Worm (Caenorhabditis elegans) whole organism, L4 larva: Measurements from ENCODE around the gene ZK816.3.

ENCODE experiments used
- F10B5.3 ChIP-seq: sonication (generic microtip); optimal IDR thresholded peaks from 2 replicates; lab custom pipeline; 2016; ENCODE audit warnings: mild to moderate bottlenecking, missing genetic modification characterization, missing compliant biosample characterization
- F26F4.8 ChIP-seq: fragments of 200-800 bp; sonication (Bioruptor generic); conservative IDR thresholded peaks from 2 replicates; pipeline ENCODE4 v1.3.6; 2022; ENCODE audit warnings: missing genetic modification characterization, missing compliant biosample characterization
- F37D6.2 ChIP-seq: sonication (generic microtip); optimal IDR thresholded peaks from 2 replicates; lab custom pipeline; 2016; ENCODE audit warnings: mild to moderate bottlenecking, missing genetic modification characterization, missing compliant biosample characterization
- F44E2.7 ChIP-seq: fragments of 200-800 bp; sonication (Bioruptor generic); IDR thresholded peaks from 2 replicates; pipeline ENCODE4 v2.1.2; 2022; ENCODE audit warnings: missing genetic modification characterization, missing compliant biosample characterization
- T20F7.1 ChIP-seq: fragments of 200-800 bp; sonication (Bioruptor generic); optimal IDR thresholded peaks from 2 replicates; lab custom pipeline; 2018; ENCODE audit warnings: mild to moderate bottlenecking, missing genetic modification characterization, missing compliant biosample characterization
- Y105C5A.15 ChIP-seq: fragments of 200-800 bp; sonication (Bioruptor generic); IDR thresholded peaks from 2 replicates; pipeline ENCODE4 v1.3.6; 2022; ENCODE audit warnings: missing genetic modification characterization, missing compliant biosample characterization
- Y48G9A.11 ChIP-seq: fragments of 200-800 bp; sonication (Bioruptor generic); IDR thresholded peaks from 2 replicates; pipeline ENCODE4 v1.3.6; 2022; ENCODE audit warnings: missing genetic modification reagents, missing genetic modification characterization, missing compliant biosample characterization
- Y5F2A.4 ChIP-seq: fragments of 200-800 bp; sonication (Bioruptor generic); optimal IDR thresholded peaks from 2 replicates; lab custom pipeline; 2018; ENCODE audit warnings: mild to moderate bottlenecking, missing genetic modification characterization, missing compliant biosample characterization
- aly-2 ChIP-seq: sonication (generic microtip); optimal IDR thresholded peaks from 2 replicates; lab custom pipeline; 2018; ENCODE audit warnings: missing biosample characterization, missing genetic modification characterization
- arid-1 ChIP-seq: fragments of 200-800 bp; sonication (Bioruptor generic); conservative IDR thresholded peaks from 2 replicates; pipeline ENCODE4 v1.3.6; 2022; ENCODE audit warnings: missing genetic modification reagents, missing genetic modification characterization, missing compliant biosample characterization
- attf-4 ChIP-seq: sonication (generic microtip); optimal IDR thresholded peaks from 3 replicates; lab custom pipeline; 2017; ENCODE audit warnings: missing biosample characterization, missing genetic modification characterization
- ceh-20 ChIP-seq: fragments of 200-800 bp; sonication (Bioruptor generic); IDR thresholded peaks from 2 replicates; pipeline ENCODE4 v1.3.6; 2022; ENCODE audit warnings: missing genetic modification reagents, missing genetic modification characterization, missing compliant biosample characterization
- ceh-32 ChIP-seq: sonication (generic microtip); optimal IDR thresholded peaks from 2 replicates; lab custom pipeline; 2016; ENCODE audit warnings: mild to moderate bottlenecking, missing genetic modification characterization, missing compliant biosample characterization; ENCODE audit not compliant: poor library complexity
- ceh-44 ChIP-seq: fragments of 200-800 bp; sonication (Bioruptor generic); IDR thresholded peaks from 2 replicates; pipeline ENCODE4 v1.3.6; 2022; ENCODE audit warnings: missing genetic modification reagents, missing genetic modification characterization, missing compliant biosample characterization
- ceh-62 ChIP-seq: sonication (generic microtip); optimal IDR thresholded peaks from 2 replicates; lab custom pipeline; 2017; ENCODE audit warnings: missing biosample characterization, missing genetic modification characterization
- ceh-82 ChIP-seq: sonication (generic microtip); optimal IDR thresholded peaks from 2 replicates; lab custom pipeline; 2017; ENCODE audit warnings: missing biosample characterization, missing genetic modification characterization
- ctbp-1 ChIP-seq: fragments of 200-800 bp; sonication (Bioruptor generic); IDR thresholded peaks from 2 replicates; pipeline ENCODE4 v1.3.6; 2022; ENCODE audit warnings: missing genetic modification reagents, missing genetic modification characterization, missing compliant biosample characterization
- daf-12 ChIP-seq: fragments of 150-350 bp; optimal IDR thresholded peaks from 2 replicates; lab custom pipeline; 2014; ENCODE audit warnings: missing biosample characterization, missing genetic modification reagents, missing genetic modification characterization
- daf-19 ChIP-seq: fragments of 200-800 bp; sonication (Bioruptor generic); conservative IDR thresholded peaks from 2 replicates; pipeline ENCODE4 v1.3.6; 2022; ENCODE audit warnings: missing genetic modification characterization, missing compliant biosample characterization
- daf-8 ChIP-seq: fragments of 200-800 bp; sonication (Bioruptor generic); IDR thresholded peaks from 2 replicates; pipeline ENCODE4 v1.3.6; 2022; ENCODE audit warnings: missing genetic modification characterization, missing compliant biosample characterization
- dmd-8 ChIP-seq: fragments of 200-800 bp; sonication (Bioruptor generic); IDR thresholded peaks from 2 replicates; pipeline ENCODE4 v1.3.6; 2022; ENCODE audit warnings: missing genetic modification characterization, missing compliant biosample characterization
- dve-1 ChIP-seq: sonication (generic microtip); optimal IDR thresholded peaks from 2 replicates; lab custom pipeline; 2017; ENCODE audit warnings: antibody characterized with exemption, mild to moderate bottlenecking, missing genetic modification characterization, missing compliant biosample characterization; ENCODE audit not compliant: insufficient read depth
- egl-27 ChIP-seq: sonication (generic microtip); optimal IDR thresholded peaks from 3 replicates; lab custom pipeline; 2017; ENCODE audit warnings: missing biosample characterization, missing genetic modification reagents, missing genetic modification characterization
- egl-43 ChIP-seq: fragments of 200-800 bp; sonication (Bioruptor generic); IDR thresholded peaks from 2 replicates; pipeline ENCODE4 v1.3.6; 2022; ENCODE audit warnings: missing genetic modification reagents, missing genetic modification characterization, missing compliant biosample characterization
- lim-7 ChIP-seq: fragments of 200-800 bp; sonication (Bioruptor generic); IDR thresholded peaks from 2 replicates; pipeline ENCODE4 v1.3.6; 2022; ENCODE audit warnings: missing genetic modification characterization, missing compliant biosample characterization
- lin-1 ChIP-seq: fragments of 200-800 bp; sonication (Bioruptor generic); IDR thresholded peaks from 2 replicates; pipeline ENCODE4 v1.3.6; 2022; ENCODE audit warnings: missing genetic modification reagents, missing genetic modification characterization, missing compliant biosample characterization
- lin-29 ChIP-seq: fragments of 200-800 bp; sonication (Bioruptor generic); IDR thresholded peaks from 2 replicates; pipeline ENCODE4 v1.3.6; 2022; ENCODE audit warnings: missing genetic modification reagents, missing genetic modification characterization, missing compliant biosample characterization
- lin-38 ChIP-seq: fragments of 200-800 bp; sonication (Bioruptor generic); IDR thresholded peaks from 2 replicates; pipeline ENCODE4 v1.3.6; 2022; ENCODE audit warnings: missing genetic modification reagents, missing genetic modification characterization, missing compliant biosample characterization
- lir-3 ChIP-seq: sonication (generic microtip); optimal IDR thresholded peaks from 2 replicates; lab custom pipeline; 2016; ENCODE audit warnings: mild to moderate bottlenecking, missing genetic modification characterization, missing compliant biosample characterization
- lsy-2 ChIP-seq, 2 experiments: fragments of 150-350 bp in 1 of 2; sonication (generic microtip) in 1 of 2; optimal IDR thresholded peaks; 2 replicates each; lab custom pipeline; 2014 to 2017; ENCODE audit warnings: missing biosample characterization in 2 of 2, missing genetic modification characterization in 2 of 2
- madf-5 ChIP-seq, 2 experiments: fragments of 200-800 bp; sonication (Bioruptor generic); IDR thresholded peaks; 2 replicates each; pipeline ENCODE4 v1.3.6; 2022; ENCODE audit warnings: missing compliant biosample characterization in 2 of 2, missing genetic modification characterization in 2 of 2
- mdl-1 ChIP-seq, 2 experiments: fragments of 150-350 bp in 1 of 2; sonication (generic microtip) in 1 of 2; optimal IDR thresholded peaks; 2 replicates each; lab custom pipeline; 2014 to 2017; ENCODE audit warnings: missing biosample characterization in 2 of 2, missing genetic modification characterization in 2 of 2
- mep-1 ChIP-seq: fragments of 150-350 bp; sonication (generic microtip); optimal IDR thresholded peaks from 3 replicates; lab custom pipeline; 2014; ENCODE audit warnings: missing biosample characterization, missing genetic modification characterization
- mxl-2 ChIP-seq: fragments of 200-800 bp; sonication (Bioruptor generic); conservative IDR thresholded peaks from 2 replicates; pipeline ENCODE4 v1.3.6; 2022; ENCODE audit warnings: missing genetic modification reagents, missing genetic modification characterization, missing compliant biosample characterization
- mxl-3 ChIP-seq: fragments of 200-800 bp; sonication (Bioruptor generic); optimal IDR thresholded peaks from 2 replicates; lab custom pipeline; 2018; ENCODE audit warnings: mild to moderate bottlenecking, missing genetic modification characterization, missing compliant biosample characterization
- nhr-102 ChIP-seq: sonication (generic microtip); optimal IDR thresholded peaks from 2 replicates; lab custom pipeline; 2016; ENCODE audit warnings: mild to moderate bottlenecking, missing genetic modification characterization, moderate library complexity, missing compliant biosample characterization
- nhr-111 ChIP-seq: fragments of 200-800 bp; sonication (Bioruptor generic); optimal IDR thresholded peaks from 2 replicates; lab custom pipeline; 2018; ENCODE audit warnings: mild to moderate bottlenecking, missing genetic modification characterization, missing compliant biosample characterization
- nhr-48 ChIP-seq: sonication (generic microtip); optimal IDR thresholded peaks from 2 replicates; lab custom pipeline; 2016; ENCODE audit warnings: mild to moderate bottlenecking, missing genetic modification characterization, missing compliant biosample characterization
- nhr-6 ChIP-seq: fragments of 150-350 bp; optimal IDR thresholded peaks from 2 replicates; lab custom pipeline; 2014; ENCODE audit warnings: missing biosample characterization, missing genetic modification characterization
- nhr-77 ChIP-seq: fragments of 150-350 bp; optimal IDR thresholded peaks from 2 replicates; lab custom pipeline; 2014; ENCODE audit warnings: missing biosample characterization, missing genetic modification characterization
- pha-4 ChIP-seq, 2 experiments: fragments of 150-350 bp in 1 of 2; fragments of 200-800 bp in 1 of 2; sonication (Bioruptor generic) in 1 of 2; IDR thresholded peaks in 1 of 2; optimal IDR thresholded peaks in 1 of 2; 2 replicates each; pipeline versions ENCODE4 v1.3.6 to Lab custom; 2014 to 2022; ENCODE audit warnings: missing genetic modification characterization in 2 of 2, missing genetic modification reagents in 2 of 2, missing biosample characterization in 1 of 2, missing compliant biosample characterization in 1 of 2
- php-3 ChIP-seq: fragments of 200-800 bp; sonication (Bioruptor generic); IDR thresholded peaks from 2 replicates; pipeline ENCODE4 v1.3.6; 2022; ENCODE audit warnings: missing genetic modification reagents, missing genetic modification characterization, missing compliant biosample characterization
- spr-1 ChIP-seq: sonication (generic microtip); optimal IDR thresholded peaks from 2 replicates; lab custom pipeline; 2016; ENCODE audit warnings: mild to moderate bottlenecking, missing genetic modification characterization, missing compliant biosample characterization
- tag-97 ChIP-seq: fragments of 200-800 bp; sonication (Bioruptor generic); IDR thresholded peaks from 2 replicates; pipeline ENCODE4 v1.3.6; 2022; ENCODE audit warnings: missing genetic modification characterization, missing compliant biosample characterization
- tra-1 ChIP-seq: fragments of 200-800 bp; sonication (Bioruptor generic); IDR thresholded peaks from 2 replicates; pipeline ENCODE4 v1.3.6; 2022; ENCODE audit warnings: missing genetic modification reagents, missing genetic modification characterization, missing compliant biosample characterization
- unc-62 ChIP-seq, 3 experiments: fragments of 150-350 bp in 1 of 3; sonication (generic microtip); optimal IDR thresholded peaks in 2 of 3; peaks in 1 of 3; 1 replicate in 1 of 3; 2 replicates in 2 of 3; lab custom pipeline; 2014 to 2017; ENCODE audit warnings: missing biosample characterization in 3 of 3, missing genetic modification characterization in 3 of 3, missing genetic modification reagents in 3 of 3, missing genotype in 1 of 3
- vab-7 ChIP-seq: fragments of 200-800 bp; sonication (Bioruptor generic); IDR thresholded peaks from 2 replicates; pipeline ENCODE4 v1.3.6; 2022; ENCODE audit warnings: missing genetic modification reagents, missing genetic modification characterization, missing compliant biosample characterization
- zip-2 ChIP-seq: fragments of 150-350 bp; optimal IDR thresholded peaks from 2 replicates; lab custom pipeline; 2014; ENCODE audit warnings: missing biosample characterization, missing genetic modification characterization
- ztf-11 ChIP-seq: fragments of 150-350 bp; optimal IDR thresholded peaks from 2 replicates; lab custom pipeline; 2014; ENCODE audit warnings: missing biosample characterization, missing genetic modification characterization

Gene ZK816.3

DNA sequence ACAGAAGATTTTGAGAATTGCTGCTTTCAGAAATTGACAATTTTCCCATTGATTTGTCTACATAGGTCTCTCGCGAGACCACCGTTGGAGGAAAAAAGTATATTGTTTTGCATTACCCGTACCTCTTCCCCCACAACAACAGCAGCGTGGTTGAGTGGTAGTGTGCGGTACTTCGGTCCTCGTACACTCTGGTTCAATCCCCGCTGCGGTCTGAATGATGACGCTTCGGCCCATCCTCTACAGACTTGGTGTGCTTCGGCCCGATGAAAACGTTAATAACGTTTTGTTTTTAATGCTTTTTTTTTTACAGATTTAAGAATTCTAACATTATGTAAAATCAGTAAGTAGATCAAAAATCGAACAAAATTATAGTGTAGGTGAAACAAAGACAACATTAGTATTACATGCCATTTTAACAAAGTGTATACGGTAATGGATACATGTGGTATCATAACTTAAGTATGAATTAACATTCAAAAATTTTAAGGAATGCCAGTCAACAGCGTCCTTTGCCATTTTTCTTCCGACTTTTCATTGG is at the start of gene ZK816.3:
Gene ZK816.3 (plus strand): TSS at position 488 of the 538 bp plus-strand sequence.
- peak; percentile 40 for TF ChIP-seq mep-1 (tag; lab: Kevin White, UChicago)
- 0 out of 2 replicates have a peak, but pooled peaks have one; percentile 43 for TF ChIP-seq arid-1 (GFP tag; lab: Robert Waterston, UW)
- TF ChIP-seq F44E2.7, result no peak
- TF ChIP-seq tag-97 (GFP tag; lab: Robert Waterston, UW), result no peak
- no peak for TF ChIP-seq daf-19 (GFP tag; lab: Robert Waterston, UW)
- peak; percentile 80 for TF ChIP-seq lim-7 (GFP tag; lab: Robert Waterston, UW)
- peak; percentile 65; the same call in 1 of the 2 replicates for TF ChIP-seq dmd-8 (GFP tag; lab: Robert Waterston, UW)
- peak in 1 of 2 experiments; percentile 9 for TF ChIP-seq unc-62 (GFP tag; optimal IDR thresholded peaks at IDR 0.05 in 1 of 2; lab: Kevin White, UChicago)
- TF ChIP-seq unc-62 (tag; optimal IDR thresholded peaks at IDR 0.05; lab: Kevin White, UChicago), result no peak
- no peak for TF ChIP-seq aly-2 (tag; lab: Kevin White, UChicago)
- peak; percentile 25 for TF ChIP-seq mxl-3 (GFP tag; lab: Kevin White, UChicago)
- TF ChIP-seq mxl-2, result no peak
- no peak for TF ChIP-seq mdl-1 (tag; optimal IDR thresholded peaks at IDR 0.05; lab: Kevin White, UChicago)
- no peak for TF ChIP-seq nhr-111 (GFP tag; lab: Kevin White, UChicago)
- no peak for TF ChIP-seq Y48G9A.11 (GFP tag; lab: Robert Waterston, UW)
- peak; percentile 85 for TF ChIP-seq egl-43 (GFP tag; lab: Robert Waterston, UW)
- peak; percentile 66 for TF ChIP-seq lin-38
- no peak for TF ChIP-seq attf-4 (tag; lab: Kevin White, UChicago)
- no peak for TF ChIP-seq egl-27 (tag; lab: Kevin White, UChicago)
- TF ChIP-seq nhr-48 (tag; lab: Kevin White, UChicago), result no peak
- TF ChIP-seq dve-1 (tag; lab: Kevin White, UChicago), result peak; percentile 45
- TF ChIP-seq ceh-20 (GFP tag; lab: Robert Waterston, UW), result no peak
- no peak for TF ChIP-seq ztf-11 (tag; lab: Kevin White, UChicago)
- peak; percentile 64; the same call in 1 of the 2 replicates for TF ChIP-seq ctbp-1 (GFP tag; lab: Robert Waterston, UW)
- TF ChIP-seq nhr-6, result no peak
- TF ChIP-seq nhr-102 (tag; lab: Kevin White, UChicago), result no peak
- TF ChIP-seq ceh-32 (tag; lab: Kevin White, UChicago), result no peak
- TF ChIP-seq zip-2, result no peak
- TF ChIP-seq tra-1 (GFP tag; lab: Robert Waterston, UW), result peak; percentile 54; the same call in 1 of the 2 replicates
- TF ChIP-seq lir-3 (tag; lab: Kevin White, UChicago), result peak; percentile 26
- TF ChIP-seq lsy-2 (tag; optimal IDR thresholded peaks at IDR 0.05; lab: Kevin White, UChicago), result no peak
- 0 out of 2 replicates have a peak, but pooled peaks have one; percentile 37 for TF ChIP-seq F26F4.8 (GFP tag; lab: Robert Waterston, UW)
- no peak for TF ChIP-seq ceh-82 (tag; lab: Kevin White, UChicago)
- peak; percentile 73 for TF ChIP-seq vab-7 (GFP tag; lab: Robert Waterston, UW)
- TF ChIP-seq F37D6.2 (tag; lab: Kevin White, UChicago), result no peak
- no peak for TF ChIP-seq F10B5.3 (tag; lab: Kevin White, UChicago)
- TF ChIP-seq spr-1 (tag; lab: Kevin White, UChicago), result no peak
- 0 out of 2 replicates have a peak, but pooled peaks have one; percentile 26 for TF ChIP-seq lin-1 (GFP tag; lab: Robert Waterston, UW)
- no peak for TF ChIP-seq T20F7.1
- 0 out of 2 replicates have a peak, but pooled peaks have one; percentile 57 for TF ChIP-seq Y105C5A.15 (GFP tag; lab: Robert Waterston, UW)
- no peak for TF ChIP-seq daf-8
- TF ChIP-seq madf-5 (GFP tag; IDR thresholded peaks at IDR 0.05; lab: Robert Waterston, UW), result 0 out of 4 replicates have a peak, but pooled peaks of 1 of the 2 experiments have one; percentile 15
- no peak for TF ChIP-seq daf-12
- TF ChIP-seq php-3 (GFP tag; lab: Robert Waterston, UW), result no peak
- no peak for TF ChIP-seq nhr-77 (tag; lab: Kevin White, UChicago)
- TF ChIP-seq lin-29, result no peak
- TF ChIP-seq ceh-62 (tag; lab: Kevin White, UChicago), result no peak
- no peak; the same call in 1 of the 2 replicates for TF ChIP-seq ceh-44
- peak; percentile 80 for TF ChIP-seq pha-4 (GFP tag; IDR thresholded peaks at IDR 0.05; lab: Robert Waterston, UW)
- TF ChIP-seq pha-4 (tag; optimal IDR thresholded peaks at IDR 0.05; lab: Kevin White, UChicago), result no peak
- peak; percentile 5 for TF ChIP-seq Y5F2A.4 (GFP tag; lab: Kevin White, UChicago)
